Worm (Caenorhabditis elegans) whole organism, L2 larva: ENCODE data around the gene T24H10.1.

Source experiments
- aly-2 ChIP-seq: fragments of 150-350 bp; optimal IDR thresholded peaks from 2 replicates; lab custom pipeline; 2014; ENCODE audit warnings: missing biosample characterization, missing genetic modification characterization
- ama-1 ChIP-seq: fragments of 150-350 bp; optimal IDR thresholded peaks from 2 replicates; lab custom pipeline; 2018; ENCODE audit warnings: inconsistent platforms
- ceh-82 ChIP-seq: fragments of 150-350 bp; optimal IDR thresholded peaks from 2 replicates; lab custom pipeline; 2014; ENCODE audit warnings: missing biosample characterization, missing genetic modification characterization
- lsy-2 ChIP-seq, 2 experiments: fragments of 150-350 bp in 1 of 2; sonication (generic microtip) in 1 of 2; optimal IDR thresholded peaks; 2 replicates each; lab custom pipeline; 2014 to 2017; ENCODE audit warnings: missing biosample characterization in 2 of 2, missing genetic modification characterization in 2 of 2
- sem-4 ChIP-seq: fragments of 150-350 bp; optimal IDR thresholded peaks from 2 replicates; lab custom pipeline; 2014; ENCODE audit warnings: missing biosample characterization, missing genetic modification reagents, missing genetic modification characterization
- snpc-4 ChIP-seq: fragments of 150-350 bp; optimal IDR thresholded peaks from 2 replicates; lab custom pipeline; 2014; ENCODE audit warnings: missing biosample characterization, missing genetic modification characterization
- unc-39 ChIP-seq: fragments of 150-350 bp; optimal IDR thresholded peaks from 2 replicates; lab custom pipeline; 2014; ENCODE audit warnings: missing biosample characterization, missing genetic modification characterization
- unc-62 ChIP-seq: fragments of 150-350 bp; optimal IDR thresholded peaks from 2 replicates; lab custom pipeline; 2014; ENCODE audit warnings: missing biosample characterization, missing genetic modification reagents, missing genetic modification characterization

DNA sequence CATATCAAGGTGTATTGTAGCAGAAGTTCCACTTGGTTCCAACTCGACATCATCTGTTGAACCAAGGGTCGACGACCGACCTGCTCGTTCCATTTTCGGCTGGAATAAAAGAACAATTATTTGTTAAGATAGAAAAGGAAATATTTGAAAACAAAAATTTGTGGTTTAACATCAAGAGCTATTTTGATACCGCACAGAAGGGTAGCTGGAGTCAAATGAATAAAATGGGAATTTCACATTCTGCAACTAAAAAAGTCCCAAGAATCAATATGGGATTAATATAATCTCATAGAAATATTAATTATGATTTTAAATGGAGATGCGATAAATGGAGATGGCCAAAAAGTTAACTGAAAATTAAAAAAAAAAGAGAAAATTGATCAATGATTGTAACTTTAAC, 666 bp upstream of the T24H10.1 start, which contains the start of gene clh-5:
- TF ChIP-seq ama-1 (no peak), lsy-2 (tag; optimal IDR thresholded peaks at IDR 0.05; lab: Kevin White, UChicago) (no peak), aly-2 (tag; lab: Kevin White, UChicago) (no peak), ceh-82 (no peak), unc-39 (no peak), sem-4 (no peak), unc-62 (GFP tag; lab: Kevin White, UChicago) (no peak), snpc-4 (tag; lab: Kevin White, UChicago) (no peak)
